Fruit fly (Drosophila melanogaster): ENCODE measurements around the gene CG7548.

- TF ChIP-seq dsf (GFP tag; optimal IDR thresholded peaks at IDR 0.05; ENCODE audit: borderline replicate concordance) (no peak), lola (GFP tag; optimal IDR thresholded peaks at IDR 0.05) (no peak), h (GFP tag; optimal IDR thresholded peaks at IDR 0.05) (no peak), Abd-B (GFP tag; optimal IDR thresholded peaks at IDR 0.05) (no peak), psq (GFP tag; optimal IDR thresholded peaks at IDR 0.05) (no peak), Hr78 (GFP tag; optimal IDR thresholded peaks at IDR 0.05) (no peak), OdsH (GFP tag; optimal IDR thresholded peaks at IDR 0.05) (no peak), sage (GFP tag; optimal IDR thresholded peaks at IDR 0.05) (no peak), Dfd (GFP tag; optimal IDR thresholded peaks at IDR 0.05) (no peak), Hnf4 (GFP tag; optimal IDR thresholded peaks at IDR 0.05) (no peak)
These were observed 39.5 kb upstream of the CG7548 start for dm6 chr3L:7545562-7545961.
